Fruit fly (Drosophila melanogaster) whole organism: ENCODE measurements around the gene hob.

Source experiments
- Dll ChIP-seq: fragments of >200 bp; optimal IDR thresholded peaks from 2 replicates; lab custom pipeline; 2017
- psq ChIP-seq: fragments of >200 bp; optimal IDR thresholded peaks from 2 replicates; lab custom pipeline; 2017

dm6 chr3L:3247130-3248065 is 28.7 kb upstream of the hob start, which contains the start of gene CG43389:
- no peak for TF ChIP-seq psq (lab: Kevin White, UChicago)
- TF ChIP-seq Dll (lab: Kevin White, UChicago) = peak; percentile 24
